Worm (Caenorhabditis elegans): ENCODE data around the gene grd-14.
"Not testable (repeated sequence)": the region's sequence is repeated elsewhere in the genome, so short reads cannot be mapped to it uniquely, and the experiment has no call there.

grd-14 gene

DNA sequence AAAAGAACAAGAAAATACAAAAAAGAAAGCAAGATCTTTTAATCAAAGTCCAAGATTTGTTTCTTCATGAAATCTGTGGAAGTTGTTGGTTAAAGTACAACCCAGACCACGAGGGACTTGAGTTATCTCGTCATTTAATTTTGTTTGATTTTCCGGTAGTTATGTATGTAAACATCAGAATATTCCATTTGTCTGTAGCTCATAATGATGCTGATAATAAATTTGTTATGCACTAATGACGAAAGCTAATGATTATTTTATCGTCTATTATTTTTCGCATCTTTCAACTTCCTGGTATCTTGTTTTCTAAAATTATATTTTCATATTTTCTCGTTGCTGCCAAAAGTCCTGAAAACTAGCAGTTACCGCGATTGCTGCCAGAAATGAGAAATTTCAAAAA, 23.2 kb downstream of the grd-14 start:
- TF ChIP-seq mel-28 (tag; optimal IDR thresholded peaks at IDR 0.05; ENCODE audit: borderline replicate concordance) (no peak), attf-5 (GFP tag; optimal IDR thresholded peaks at IDR 0.05) (no peak), Y79H2A.3 (GFP tag; conservative IDR thresholded peaks at IDR 0.05) (no peak), ama-1 (optimal IDR thresholded peaks at IDR 0.05) (no peak), ama-1 (GFP tag; optimal IDR thresholded peaks at IDR 0.05) (no peak)

DNA sequence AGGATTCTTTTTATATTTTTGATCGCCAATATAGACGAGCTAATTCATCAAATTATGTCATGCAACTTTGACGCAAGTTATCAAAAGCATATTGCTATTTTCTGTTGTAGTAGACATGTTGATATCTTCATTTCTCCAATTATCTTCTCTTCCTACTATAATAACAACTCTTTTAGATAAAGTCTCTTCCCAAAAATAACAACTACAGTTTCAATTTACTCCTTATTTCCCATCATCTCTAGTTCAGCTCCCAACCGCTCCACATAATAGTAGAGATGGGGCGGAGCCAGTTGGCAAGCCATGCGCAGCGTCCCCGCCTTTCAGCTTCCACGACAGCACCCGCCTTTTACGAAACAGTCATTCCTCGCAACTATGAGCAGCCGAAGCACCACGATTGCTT, 28.1 kb downstream of the grd-14 start, which contains the start of gene flp-5:
flp-5 (plus strand) TSS at position 301 of the 400 bp plus-strand sequence.
- no peak for TF ChIP-seq Y95B8A.8 (GFP tag; IDR thresholded peaks at IDR 0.05)
- TF ChIP-seq ztf-22 (GFP tag; optimal IDR thresholded peaks at IDR 0.05): no peak
- TF ChIP-seq lsy-27 (tag; optimal IDR thresholded peaks at IDR 0.05; ENCODE audit: borderline replicate concordance, insufficient read depth): no peak
- no peak for TF ChIP-seq lin-35 (GFP tag; optimal IDR thresholded peaks at IDR 0.05)
- no peak for TF ChIP-seq F49E8.2 (tag; optimal IDR thresholded peaks at IDR 0.05; ENCODE audit: insufficient read depth)
- no peak for TF ChIP-seq snpc-1.1 (tag; optimal IDR thresholded peaks at IDR 0.05; ENCODE audit: insufficient read depth)
- TF ChIP-seq pbrm-1 (GFP tag; IDR thresholded peaks at IDR 0.05): no peak
- TF ChIP-seq somi-1 (GFP tag; optimal IDR thresholded peaks at IDR 0.05): no peak
- TF ChIP-seq hsf-1 (GFP tag; IDR thresholded peaks at IDR 0.05): no peak
- no peak for TF ChIP-seq zim-3 (tag; optimal IDR thresholded peaks at IDR 0.05)
- no peak for TF ChIP-seq D2030.7 (GFP tag; IDR thresholded peaks at IDR 0.05)
- TF ChIP-seq dpff-1 (tag; optimal IDR thresholded peaks at IDR 0.05): no peak
- TF ChIP-seq snpc-3.4 (tag; optimal IDR thresholded peaks at IDR 0.05): no peak
- no peak for TF ChIP-seq ztf-25 (GFP tag; IDR thresholded peaks at IDR 0.05)
- TF ChIP-seq mxl-1 (tag; optimal IDR thresholded peaks at IDR 0.05): no peak
- no peak for TF ChIP-seq T26A5.8 (tag; optimal IDR thresholded peaks at IDR 0.05)
- no peak for TF ChIP-seq sea-2 (GFP tag; IDR thresholded peaks at IDR 0.05)

DNA sequence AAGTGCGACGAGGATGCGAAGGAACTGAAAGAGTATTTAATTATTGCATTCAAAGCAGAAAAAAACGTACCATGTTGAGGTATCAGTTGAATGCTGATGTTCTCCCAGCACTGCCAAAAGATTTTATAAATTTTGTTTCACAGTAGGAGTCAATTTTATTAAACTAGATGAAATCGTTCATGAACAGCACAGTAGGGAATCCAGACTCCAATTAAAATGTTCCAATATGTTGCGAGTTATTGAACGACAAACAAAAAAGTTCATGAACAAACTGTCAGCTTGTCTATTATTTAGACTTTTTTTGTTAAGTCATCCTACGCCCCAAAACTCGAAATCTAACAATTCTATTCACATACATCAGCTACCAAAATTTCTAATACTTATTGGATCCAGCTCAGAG, 35.2 kb downstream of the grd-14 start, which contains the start of gene nspc-1:
nspc-1 (minus strand) TSS at position 101 of the 400 bp plus-strand sequence.
- not testable (repeated sequence) for TF ChIP-seq lin-40 (tag; optimal IDR thresholded peaks at IDR 0.05); nhr-80 (tag; optimal IDR thresholded peaks at IDR 0.05); hrde-1 (tag; optimal IDR thresholded peaks at IDR 0.05; ENCODE audit: borderline replicate concordance)

DNA sequence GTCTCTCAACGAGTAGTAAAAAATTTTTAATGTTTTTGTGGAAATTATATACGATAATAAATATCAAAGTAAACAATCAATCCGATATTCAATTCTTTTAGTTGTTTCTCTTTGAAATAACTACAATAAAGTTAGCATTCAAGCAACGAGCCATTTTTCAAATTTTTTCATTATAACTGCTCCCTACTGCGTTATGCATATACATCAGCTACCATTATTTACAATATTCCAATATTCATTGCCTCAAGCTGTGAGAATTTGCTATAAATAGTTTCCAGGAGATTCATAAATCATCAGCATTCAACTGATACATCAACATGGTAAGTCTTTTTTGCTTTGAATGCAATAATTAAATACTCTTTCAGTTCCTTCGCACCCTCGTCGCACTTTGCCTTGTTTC, 37.0 kb downstream of the grd-14 start, which contains the start of gene nspc-3:
nspc-3 (plus strand) TSS at position 301 of the 400 bp plus-strand sequence.
- no peak for TF ChIP-seq ztf-25 (GFP tag; IDR thresholded peaks at IDR 0.05)
- TF ChIP-seq ztf-18 (tag; optimal IDR thresholded peaks at IDR 0.05): no peak
- no peak for TF ChIP-seq bed-2 (GFP tag; IDR thresholded peaks at IDR 0.05)
- TF ChIP-seq lsl-1 (GFP tag; optimal IDR thresholded peaks at IDR 0.05): no peak
- no peak for TF ChIP-seq gei-17 (GFP tag; optimal IDR thresholded peaks at IDR 0.05)
- no peak for TF ChIP-seq nfya-2 (GFP tag; IDR thresholded peaks at IDR 0.05)

DNA sequence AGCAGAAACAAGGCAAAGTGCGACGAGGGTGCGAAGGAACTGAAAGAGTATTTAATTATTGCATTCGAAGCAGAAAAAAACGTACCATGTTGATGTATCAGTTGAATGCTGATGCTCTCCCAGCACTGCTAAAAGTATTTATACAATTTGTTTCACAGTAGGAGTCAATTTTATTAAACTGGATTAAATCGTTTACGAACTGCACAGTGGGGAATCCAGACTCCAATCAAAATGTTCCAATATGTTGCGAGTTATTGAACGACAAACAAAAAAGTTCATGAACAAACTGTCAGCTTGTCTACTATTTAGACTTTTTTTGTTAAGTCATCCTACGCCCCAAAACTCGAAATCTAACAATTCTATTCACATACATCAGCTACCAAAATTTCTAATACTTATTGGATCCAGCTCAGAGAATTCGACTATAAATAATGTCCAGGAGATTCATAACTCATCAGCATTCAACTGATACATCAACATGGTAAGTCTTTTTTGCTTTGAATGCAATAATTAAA, 38.5 kb downstream of the grd-14 start, which contains the start of the genes nspc-4 and nspc-5:
nspc-4 (minus strand) TSS at position 101 of the 515 bp plus-strand sequence.
nspc-5 (plus strand) TSS at position 465 of the 515 bp plus-strand sequence.
- not testable (repeated sequence) for TF ChIP-seq ceh-79 (tag; optimal IDR thresholded peaks at IDR 0.05); cebp-2 (GFP tag; IDR thresholded peaks at IDR 0.05); Y67H2A.10 (GFP tag; conservative IDR thresholded peaks at IDR 0.05)

Measured in whole organism, young adult.